Fruit fly (Drosophila melanogaster) whole organism, embryonic: Measurements from ENCODE around the gene Lst8.

ENCODE experiments used
- Atf3 ChIP-seq: fragments of 200-800 bp; sonication (Bioruptor generic); optimal IDR thresholded peaks from 3 replicates; lab custom pipeline; 2016; ENCODE audit warnings: missing biosample characterization, missing genetic modification characterization
- B-H1 ChIP-seq: fragments of 200-800 bp; sonication (Bioruptor generic); IDR thresholded peaks from 3 replicates; pipeline ENCODE4 v1.3.6; 2022; ENCODE audit warnings: missing biosample characterization, missing genetic modification characterization
- Bgb ChIP-seq: fragments of 200-800 bp; sonication (Bioruptor generic); IDR thresholded peaks from 2 replicates; pipeline ENCODE4 v1.3.6; 2022; ENCODE audit warnings: missing biosample characterization, missing genetic modification characterization; ENCODE audit not compliant: partially characterized antibody
- C15 ChIP-seq: fragments of 200-800 bp; sonication (Bioruptor generic); IDR thresholded peaks from 3 replicates; pipeline ENCODE4 v1.3.6; 2022; ENCODE audit warnings: missing biosample characterization, missing genetic modification characterization
- CG10274 ChIP-seq: fragments of 200-800 bp; sonication (Bioruptor generic); optimal IDR thresholded peaks from 3 replicates; lab custom pipeline; 2017; ENCODE audit warnings: missing biosample characterization, mild to moderate bottlenecking, missing genetic modification characterization
- CG10565 ChIP-seq: fragments of 200-800 bp; sonication (Bioruptor generic); optimal IDR thresholded peaks from 3 replicates; lab custom pipeline; 2016; ENCODE audit warnings: missing biosample characterization, mild to moderate bottlenecking, missing genetic modification characterization
- CG11085 ChIP-seq: fragments of 200-800 bp; sonication (Bioruptor generic); IDR thresholded peaks from 2 replicates; pipeline ENCODE4 v1.3.6; 2022; ENCODE audit warnings: missing biosample characterization, missing genetic modification characterization
- CG12071 ChIP-seq: fragments of 200-800 bp; sonication (Bioruptor generic); optimal IDR thresholded peaks from 3 replicates; lab custom pipeline; 2018; ENCODE audit warnings: missing biosample characterization, mild to moderate bottlenecking, missing genetic modification characterization
- CG13287 ChIP-seq: fragments of 200-800 bp; sonication (Bioruptor generic); IDR thresholded peaks from 2 replicates; pipeline ENCODE4 v1.3.6; 2022; ENCODE audit warnings: missing biosample characterization, missing genetic modification characterization; ENCODE audit not compliant: partially characterized antibody
- CG14050 ChIP-seq: fragments of 200-800 bp; sonication (Bioruptor generic); IDR thresholded peaks from 3 replicates; pipeline ENCODE4 v1.3.6; 2022; ENCODE audit warnings: missing biosample characterization, missing genetic modification characterization
- CG15269 ChIP-seq: fragments of 200-800 bp; sonication (Bioruptor generic); optimal IDR thresholded peaks from 2 replicates; lab custom pipeline; 2018; ENCODE audit warnings: missing biosample characterization, mild to moderate bottlenecking, missing genetic modification characterization, moderate library complexity
- CG17612 ChIP-seq: fragments of 200-800 bp; sonication (Bioruptor generic); IDR thresholded peaks from 2 replicates; pipeline ENCODE4 v1.3.6; 2022; ENCODE audit warnings: missing biosample characterization, missing genetic modification characterization
- CG18764 ChIP-seq: fragments of 200-800 bp; sonication (Bioruptor generic); optimal IDR thresholded peaks from 3 replicates; lab custom pipeline; 2016; ENCODE audit warnings: missing biosample characterization, missing genetic modification characterization
- CG31224 ChIP-seq: fragments of 200-800 bp; sonication (Bioruptor generic); IDR thresholded peaks from 2 replicates; pipeline ENCODE4 v1.3.6; 2022; ENCODE audit warnings: missing biosample characterization, missing genetic modification characterization
- CG33213 ChIP-seq: fragments of 200-800 bp; sonication (Bioruptor generic); optimal IDR thresholded peaks from 3 replicates; lab custom pipeline; 2016; ENCODE audit warnings: missing biosample characterization, missing genetic modification characterization
- CG34422 ChIP-seq: fragments of 200-800 bp; sonication (Bioruptor generic); IDR thresholded peaks from 3 replicates; pipeline ENCODE4 v1.3.6; 2022; ENCODE audit warnings: missing biosample characterization, missing genetic modification characterization
- CG6689 ChIP-seq: fragments of 200-800 bp; sonication (Bioruptor generic); IDR thresholded peaks from 2 replicates; pipeline ENCODE4 v1.3.6; 2022; ENCODE audit warnings: missing biosample characterization, missing genetic modification characterization
- CG8089 ChIP-seq: fragments of 200-800 bp; sonication (Bioruptor generic); optimal IDR thresholded peaks from 3 replicates; lab custom pipeline; 2016; ENCODE audit warnings: missing biosample characterization, missing genetic modification characterization
- CG9727 ChIP-seq: fragments of 200-800 bp; sonication (Bioruptor generic); optimal IDR thresholded peaks from 3 replicates; lab custom pipeline; 2017; ENCODE audit warnings: missing biosample characterization, mild to moderate bottlenecking, missing genetic modification characterization
- CTCF ChIP-seq: fragments of 200-800 bp; sonication (Bioruptor generic); optimal IDR thresholded peaks from 2 replicates; lab custom pipeline; 2017; ENCODE audit warnings: missing biosample characterization, mild to moderate bottlenecking, missing genetic modification characterization, moderate library complexity
- Camta ChIP-seq: fragments of 200-800 bp; sonication (Bioruptor generic); optimal IDR thresholded peaks from 2 replicates; lab custom pipeline; 2016; ENCODE audit warnings: missing biosample characterization, missing genetic modification characterization
- Deaf1 ChIP-seq: fragments of 200-800 bp; optimal IDR thresholded peaks from 3 replicates; lab custom pipeline; 2019; ENCODE audit warnings: missing biosample characterization, mild to moderate bottlenecking, missing genetic modification characterization, moderate library complexity
- Dfd ChIP-seq, 2 experiments: fragments of >200 bp; optimal IDR thresholded peaks; 2 replicates each; lab custom pipeline; 2017; ENCODE audit warnings: missing biosample characterization in 2 of 2, missing genetic modification characterization in 2 of 2
- Dip3 ChIP-seq: fragments of 200-800 bp; sonication (Bioruptor generic); optimal IDR thresholded peaks from 3 replicates; lab custom pipeline; 2016; ENCODE audit warnings: missing biosample characterization, missing genetic modification characterization
- E2f2 ChIP-seq: fragments of 200-800 bp; sonication (Bioruptor generic); IDR thresholded peaks from 2 replicates; pipeline ENCODE4 v1.3.6; 2022; ENCODE audit warnings: missing biosample characterization, missing genetic modification characterization
- ERR ChIP-seq: fragments of 200-800 bp; sonication (Bioruptor generic); optimal IDR thresholded peaks from 2 replicates; lab custom pipeline; 2016; ENCODE audit warnings: missing biosample characterization, missing genetic modification characterization
- MESR4 ChIP-seq: fragments of 200-800 bp; sonication (Bioruptor generic); optimal IDR thresholded peaks from 2 replicates; lab custom pipeline; 2018; ENCODE audit warnings: missing biosample characterization, mild to moderate bottlenecking, missing genetic modification characterization, moderate library complexity
- Max ChIP-seq: fragments of 200-800 bp; sonication (Bioruptor generic); optimal IDR thresholded peaks from 2 replicates; lab custom pipeline; 2016; ENCODE audit warnings: missing biosample characterization, mild to moderate bottlenecking, missing genetic modification characterization
- Nf-YB ChIP-seq: fragments of 200-800 bp; sonication (Bioruptor generic); optimal IDR thresholded peaks from 3 replicates; lab custom pipeline; 2019; ENCODE audit warnings: missing biosample characterization, mild to moderate bottlenecking, missing genetic modification characterization, moderate library complexity
- Sin3A ChIP-seq: fragments of >200 bp; optimal IDR thresholded peaks from 2 replicates; lab custom pipeline; 2018
- Taf1 ChIP-seq: fragments of 200-800 bp; sonication (Bioruptor generic); IDR thresholded peaks from 2 replicates; pipeline ENCODE4 v1.3.6; 2022; ENCODE audit warnings: missing biosample characterization, missing genetic modification characterization
- ato ChIP-seq: fragments of 200-800 bp; sonication (Bioruptor generic); IDR thresholded peaks from 2 replicates; pipeline ENCODE4 v1.3.6; 2022; ENCODE audit warnings: missing biosample characterization, missing genetic modification characterization; ENCODE audit not compliant: partially characterized antibody
- br ChIP-seq: fragments of >200 bp; optimal IDR thresholded peaks from 2 replicates; lab custom pipeline; 2017
- chif ChIP-seq, 2 experiments: fragments of 200-800 bp; sonication (Bioruptor generic); optimal IDR thresholded peaks; 3 replicates each; lab custom pipeline; 2016; ENCODE audit warnings: missing biosample characterization in 2 of 2, missing genetic modification characterization in 2 of 2
- chn ChIP-seq: fragments of 200-800 bp; sonication (Bioruptor generic); optimal IDR thresholded peaks from 2 replicates; lab custom pipeline; 2016; ENCODE audit warnings: missing biosample characterization, missing genetic modification characterization
- ewg ChIP-seq: fragments of 200-800 bp; sonication (Bioruptor generic); optimal IDR thresholded peaks from 3 replicates; lab custom pipeline; 2017; ENCODE audit warnings: mild to moderate bottlenecking, missing biosample characterization, missing genetic modification reagents, missing genetic modification characterization
- fd102C ChIP-seq: fragments of 200-800 bp; sonication (Bioruptor generic); optimal IDR thresholded peaks from 2 replicates; lab custom pipeline; 2018; ENCODE audit warnings: missing biosample characterization, mild to moderate bottlenecking, missing genetic modification characterization, moderate library complexity
- oc ChIP-seq: fragments of 200-800 bp; sonication (Bioruptor generic); optimal IDR thresholded peaks from 2 replicates; lab custom pipeline; 2018; ENCODE audit warnings: missing biosample characterization, mild to moderate bottlenecking, missing genetic modification characterization, moderate library complexity
- pfk ChIP-seq: fragments of 200-800 bp; sonication (Bioruptor generic); optimal IDR thresholded peaks from 2 replicates; lab custom pipeline; 2018; ENCODE audit warnings: missing biosample characterization, mild to moderate bottlenecking, missing genetic modification characterization, moderate library complexity
- prd ChIP-seq, 3 experiments: fragments of >200 bp in 2 of 3; fragments of 200-800 bp in 1 of 3; sonication (Bioruptor generic) in 1 of 3; optimal IDR thresholded peaks in 2 of 3; IDR thresholded peaks in 1 of 3; 2 replicates in 2 of 3; 3 replicates in 1 of 3; pipeline versions ENCODE4 v1.3.6 to Lab custom; 2017 to 2022; ENCODE audit warnings: missing biosample characterization in 1 of 3, missing genetic modification characterization in 1 of 3
- sc ChIP-seq, 3 experiments: fragments of >200 bp in 2 of 3; fragments of 200-800 bp in 1 of 3; sonication (Bioruptor generic) in 1 of 3; optimal IDR thresholded peaks; 2 replicates in 2 of 3; 3 replicates in 1 of 3; lab custom pipeline; 2017; ENCODE audit warnings: mild to moderate bottlenecking in 1 of 3, missing biosample characterization in 1 of 3, missing genetic modification characterization in 1 of 3, missing genetic modification reagents in 1 of 3
- sd ChIP-seq: fragments of 200-800 bp; sonication (Bioruptor generic); optimal IDR thresholded peaks from 3 replicates; lab custom pipeline; 2018; ENCODE audit warnings: missing biosample characterization, mild to moderate bottlenecking, missing genetic modification characterization, moderate library complexity
- ssp ChIP-seq: fragments of 200-800 bp; sonication (Bioruptor generic); IDR thresholded peaks from 2 replicates; pipeline ENCODE4 v1.3.6; 2022; ENCODE audit warnings: missing biosample characterization, missing genetic modification characterization
- tna ChIP-seq: fragments of 200-800 bp; sonication (Bioruptor generic); IDR thresholded peaks from 2 replicates; pipeline ENCODE4 v1.3.6; 2022; ENCODE audit warnings: missing biosample characterization, missing genetic modification characterization; ENCODE audit not compliant: partially characterized antibody
- unc-4 ChIP-seq: fragments of 200-800 bp; sonication (Bioruptor generic); IDR thresholded peaks from 2 replicates; pipeline ENCODE4 v1.3.6; 2022; ENCODE audit warnings: missing biosample characterization, missing genetic modification characterization; ENCODE audit not compliant: partially characterized antibody
- vfl ChIP-seq: fragments of 200-800 bp; sonication (Bioruptor generic); optimal IDR thresholded peaks from 2 replicates; lab custom pipeline; 2016; ENCODE audit warnings: missing biosample characterization, missing genetic modification characterization
- vvl ChIP-seq: fragments of 200-800 bp; sonication (Bioruptor generic); IDR thresholded peaks from 2 replicates; pipeline ENCODE4 v1.3.6; 2022; ENCODE audit warnings: missing biosample characterization, missing genetic modification characterization
- z ChIP-seq: fragments of 200-800 bp; sonication (Bioruptor generic); IDR thresholded peaks from 3 replicates; pipeline ENCODE4 v1.3.6; 2022; ENCODE audit warnings: missing biosample characterization, missing genetic modification characterization
- zf30C ChIP-seq: fragments of 200-800 bp; sonication (Bioruptor generic); optimal IDR thresholded peaks from 3 replicates; lab custom pipeline; 2018; ENCODE audit warnings: missing biosample characterization, mild to moderate bottlenecking, missing genetic modification characterization

Lst8 gene

DNA sequence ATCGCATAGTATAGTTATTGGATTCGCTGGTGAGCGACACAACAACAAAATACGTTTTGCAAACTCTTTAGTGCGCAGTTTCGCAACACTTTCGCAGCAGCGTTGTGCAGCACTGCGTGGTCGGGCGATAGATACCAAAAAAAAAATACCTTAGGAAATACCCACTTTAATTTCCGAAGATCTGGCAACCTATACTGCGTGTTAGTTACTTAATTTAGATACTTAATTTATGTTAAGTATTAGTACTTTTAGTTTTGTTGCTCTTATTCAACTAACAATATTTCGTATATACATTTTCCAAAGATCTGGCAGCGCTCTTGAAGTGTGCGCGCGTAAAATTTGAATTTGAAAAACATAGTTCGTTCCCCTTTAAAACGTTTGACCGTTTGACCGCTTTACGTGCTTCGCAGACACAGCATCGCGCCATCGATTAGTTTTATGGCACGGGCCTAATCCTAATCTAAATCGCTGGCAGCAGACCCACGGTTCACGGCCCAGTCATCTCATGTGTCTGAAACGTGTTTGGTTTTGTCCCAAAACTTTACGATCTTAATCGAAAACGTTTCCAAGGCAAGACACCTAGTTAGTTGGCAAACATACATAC, 25.7 kb downstream of the Lst8 start, which contains the start of gene LPCAT (continued):
- TF ChIP-seq zf30C (no peak), B-H1 (GFP tag; lab: Robert Waterston, UW) (peak; percentile 40; the same call in 2 of the 3 replicates), Dip3 (peak; percentile 78), CG14050 (peak; percentile 65), E2f2 (peak; percentile 97), ewg (GFP tag; lab: Kevin White, UChicago) (peak; percentile 2), CG9727 (GFP tag; lab: Kevin White, UChicago) (peak; percentile 72), CG33213 (peak; percentile 86), CG10274 (GFP tag; lab: Kevin White, UChicago) (peak; percentile 35), C15 (GFP tag; lab: Robert Waterston, UW) (no peak), CG18764 (peak; percentile 69), CG15269 (tag; lab: Kevin White, UChicago) (peak; percentile 64), Atf3 (GFP tag; lab: Kevin White, UChicago) (peak; percentile 2), CTCF (GFP tag; lab: Kevin White, UChicago) (peak; percentile 50), sd (tag; lab: Kevin White, UChicago) (no peak), ERR (GFP tag; lab: Kevin White, UChicago) (peak; percentile 87), CG34422 (GFP tag; lab: Robert Waterston, UW) (peak; percentile 81), CG11085 (GFP tag; lab: Robert Waterston, UW) (peak; percentile 74; the same call in 1 of the 2 replicates), CG12071 (no peak), vfl (peak; percentile 52), unc-4 (GFP tag; lab: Robert Waterston, UW) (peak; percentile 83), Max (peak; percentile 87), ato (no peak; the same call in 1 of the 2 replicates), z (GFP tag; lab: Robert Waterston, UW) (no peak), Sin3A (lab: Kevin White, UChicago) (peak; percentile 88), sc (optimal IDR thresholded peaks at IDR 0.05; lab: Kevin White, UChicago) (no peak), sc (GFP tag; optimal IDR thresholded peaks at IDR 0.05; lab: Kevin White, UChicago) (no peak), CG13287 (peak; percentile 90), CG17612 (GFP tag; lab: Robert Waterston, UW) (0 out of 2 replicates have a peak, but pooled peaks have one; percentile 49), Camta (GFP tag; lab: Kevin White, UChicago) (peak; percentile 85), chif (GFP tag; optimal IDR thresholded peaks at IDR 0.05; lab: Kevin White, UChicago) (peak; percentile 42 to 78), fd102C (GFP tag; lab: Kevin White, UChicago) (peak; percentile 20), Taf1 (GFP tag; lab: Robert Waterston, UW) (peak; percentile 42; the same call in 1 of the 2 replicates), Deaf1 (tag; lab: Kevin White, UChicago) (no peak), Nf-YB (no peak), ssp (GFP tag; lab: Robert Waterston, UW) (peak; percentile 70), vvl (GFP tag; lab: Robert Waterston, UW) (peak; percentile 89), MESR4 (GFP tag; lab: Kevin White, UChicago) (peak; percentile 25), CG31224 (GFP tag; lab: Robert Waterston, UW) (peak; percentile 52), CG6689 (peak; percentile 77), prd (optimal IDR thresholded peaks at IDR 0.05; lab: Kevin White, UChicago) (no peak), prd (GFP tag; IDR thresholded peaks at IDR 0.05; lab: Robert Waterston, UW) (peak; percentile 86), tna (GFP tag; lab: Robert Waterston, UW) (0 out of 2 replicates have a peak, but pooled peaks have one; percentile 41), chn (GFP tag; lab: Kevin White, UChicago) (peak; percentile 48), CG8089 (GFP tag; lab: Kevin White, UChicago) (peak; percentile 58), pfk (GFP tag; lab: Kevin White, UChicago) (peak; percentile 8), Bgb (GFP tag; lab: Robert Waterston, UW) (peak; percentile 77), CG10565 (GFP tag; lab: Kevin White, UChicago) (no peak), Dfd (GFP tag; optimal IDR thresholded peaks at IDR 0.05; lab: Kevin White, UChicago) (no peak), oc (no peak), br (lab: Kevin White, UChicago) (no peak)
